Worm (Caenorhabditis elegans) whole organism, young adult: ENCODE data around the gene txt-9.

ENCODE experiments used
- B0035.1 ChIP-seq: sonication (generic microtip); optimal IDR thresholded peaks from 2 replicates; lab custom pipeline; 2016; ENCODE audit warnings: missing genetic modification characterization, mild to moderate bottlenecking, missing compliant biosample characterization, missing genotype, missing genetic modification reagents
- D2030.7 ChIP-seq: fragments of 200-800 bp; sonication (Bioruptor generic); IDR thresholded peaks from 2 replicates; pipeline ENCODE4 v1.3.6; 2022; ENCODE audit warnings: missing genetic modification reagents, missing genetic modification characterization, missing compliant biosample characterization
- F23B12.7 ChIP-seq: sonication (generic microtip); optimal IDR thresholded peaks from 2 replicates; lab custom pipeline; 2017; ENCODE audit warnings: missing genetic modification characterization, mild to moderate bottlenecking, missing compliant biosample characterization, antibody characterized with exemption, moderate library complexity; ENCODE audit not compliant: insufficient read depth
- F55B11.4 ChIP-seq: sonication (generic microtip); optimal IDR thresholded peaks from 2 replicates; lab custom pipeline; 2016; ENCODE audit warnings: missing compliant biosample characterization, missing genetic modification characterization, borderline replicate concordance; ENCODE audit not compliant: insufficient read depth
- bed-2 ChIP-seq: fragments of 200-800 bp; sonication (Bioruptor generic); IDR thresholded peaks from 2 replicates; pipeline ENCODE4 v1.3.6; 2022; ENCODE audit warnings: missing genetic modification reagents, missing genetic modification characterization, missing compliant biosample characterization
- ceh-79 ChIP-seq: sonication (generic microtip); optimal IDR thresholded peaks from 2 replicates; lab custom pipeline; 2017; ENCODE audit warnings: mild to moderate bottlenecking, missing genetic modification characterization, missing compliant biosample characterization
- him-1 ChIP-seq: sonication (generic microtip); optimal IDR thresholded peaks from 2 replicates; lab custom pipeline; 2016; ENCODE audit warnings: missing genotype, missing genetic modification reagents, missing genetic modification characterization, missing compliant biosample characterization
- hmg-1.2 ChIP-seq: fragments of 200-800 bp; sonication (Bioruptor generic); IDR thresholded peaks from 2 replicates; pipeline ENCODE4 v1.3.6; 2022; ENCODE audit warnings: missing genetic modification reagents, missing genetic modification characterization, missing compliant biosample characterization
- lin-40 ChIP-seq: sonication (generic microtip); optimal IDR thresholded peaks from 2 replicates; lab custom pipeline; 2016; ENCODE audit warnings: missing genetic modification characterization, mild to moderate bottlenecking, missing compliant biosample characterization, missing genotype, missing genetic modification reagents
- rpc-1 ChIP-seq, 2 experiments: fragments of 150-350 bp in 1 of 2; sonication (generic microtip) in 1 of 2; optimal IDR thresholded peaks; 2 replicates each; lab custom pipeline; 2014 to 2018; ENCODE audit warnings: missing biosample characterization in 1 of 2, missing genetic modification characterization in 1 of 2, missing genetic modification reagents in 1 of 2, missing genotype in 1 of 2
- unc-62 ChIP-seq: fragments of 150-350 bp; optimal IDR thresholded peaks from 2 replicates; lab custom pipeline; 2014; ENCODE audit warnings: missing biosample characterization, missing genetic modification reagents, missing genetic modification characterization

- TF ChIP-seq bed-2 (GFP tag; lab: Robert Waterston, UW) (no peak), lin-40 (no peak), him-1 (tag; lab: Kevin White, UChicago) (no peak), rpc-1 (optimal IDR thresholded peaks at IDR 0.05; lab: Kevin White, UChicago) (no peak), rpc-1 (tag; optimal IDR thresholded peaks at IDR 0.05; lab: Kevin White, UChicago) (no peak), hmg-1.2 (no peak), F55B11.4 (tag; lab: Kevin White, UChicago) (no peak), B0035.1 (no peak), F23B12.7 (tag; lab: Kevin White, UChicago) (peak; percentile 18), D2030.7 (GFP tag; lab: Robert Waterston, UW) (no peak), unc-62 (GFP tag; lab: Kevin White, UChicago) (no peak), ceh-79 (tag; lab: Kevin White, UChicago) (no peak)
Observed at ce11 chrII:5039912-5040311, 45.7 kb upstream of the txt-9 start, which contains the start of gene golg-2.
